Fruit fly (Drosophila melanogaster): ENCODE data around the gene disp.

- TF ChIP-seq dmrt93B (GFP tag; optimal IDR thresholded peaks at IDR 0.05), result no peak
- no peak for TF ChIP-seq CrebA (GFP tag; optimal IDR thresholded peaks at IDR 0.05; ENCODE audit: borderline replicate concordance)
- no peak for TF ChIP-seq OdsH (GFP tag; optimal IDR thresholded peaks at IDR 0.05)
These were observed 54.2 kb downstream of the disp start, which contains the start of gene CG11000 for dm6 chr3R:5801703-5802436.
